Fruit fly (Drosophila melanogaster): Measurements from ENCODE around the gene Osi20.

The Osi20 gene

dm6 chr3R:6315078-6315477 lies 24.8 kb upstream of the Osi20 start:
- no peak for TF ChIP-seq CG33017 (tag; optimal IDR thresholded peaks at IDR 0.05)
- TF ChIP-seq CG11617 (GFP tag; optimal IDR thresholded peaks at IDR 0.05), result no peak
- TF ChIP-seq kay (GFP tag; ENCODE audit: borderline replicate concordance), result no peak
- no peak for TF ChIP-seq cic (GFP tag; optimal IDR thresholded peaks at IDR 0.05)
- no peak for TF ChIP-seq CG1620 (GFP tag; optimal IDR thresholded peaks at IDR 0.05)
- no peak for TF ChIP-seq bab1 (GFP tag; optimal IDR thresholded peaks at IDR 0.05)
- no peak for TF ChIP-seq CG7045 (GFP tag; optimal IDR thresholded peaks at IDR 0.05)
- TF ChIP-seq Mnt (GFP tag; optimal IDR thresholded peaks at IDR 0.05), result no peak
- TF ChIP-seq tj (GFP tag; optimal IDR thresholded peaks at IDR 0.05), result no peak
- no peak for TF ChIP-seq ovo (GFP tag; optimal IDR thresholded peaks at IDR 0.05)
- no peak for TF ChIP-seq Hr96 (GFP tag; optimal IDR thresholded peaks at IDR 0.05)
- TF ChIP-seq cnc (optimal IDR thresholded peaks at IDR 0.05), result no peak
- TF ChIP-seq Clk (GFP tag; optimal IDR thresholded peaks at IDR 0.05), result no peak
- no peak for TF ChIP-seq CG14711 (tag; optimal IDR thresholded peaks at IDR 0.05)
- TF ChIP-seq CG5204 (GFP tag; optimal IDR thresholded peaks at IDR 0.05), result no peak
- TF ChIP-seq Crg-1 (GFP tag; optimal IDR thresholded peaks at IDR 0.05), result no peak
- no peak for TF ChIP-seq toe (GFP tag; optimal IDR thresholded peaks at IDR 0.05)

dm6 chr3R:6329774-6330298 lies 10.1 kb upstream of the Osi20 start, which contains the start of gene Osi18:
TSS of gene Osi18 (plus strand) at chr3R:6330248.
- TF ChIP-seq CG7101 (tag; optimal IDR thresholded peaks at IDR 0.05), result no peak
- TF ChIP-seq Hr96 (GFP tag; optimal IDR thresholded peaks at IDR 0.05), result no peak
- no peak for TF ChIP-seq CG1620 (GFP tag; optimal IDR thresholded peaks at IDR 0.05)
- no peak for TF ChIP-seq pad (GFP tag; optimal IDR thresholded peaks at IDR 0.05)
- no peak for TF ChIP-seq Clk (GFP tag; optimal IDR thresholded peaks at IDR 0.05)
- TF ChIP-seq CG11617 (GFP tag; optimal IDR thresholded peaks at IDR 0.05), result no peak
- TF ChIP-seq Crg-1 (GFP tag; optimal IDR thresholded peaks at IDR 0.05), result no peak
- no peak for TF ChIP-seq CG12768 (GFP tag; optimal IDR thresholded peaks at IDR 0.05)
- no peak for TF ChIP-seq CG7045 (GFP tag; optimal IDR thresholded peaks at IDR 0.05)
- no peak for TF ChIP-seq Mnt (GFP tag; optimal IDR thresholded peaks at IDR 0.05)
- TF ChIP-seq CG5204 (GFP tag; optimal IDR thresholded peaks at IDR 0.05), result no peak
- TF ChIP-seq CG33017 (tag; optimal IDR thresholded peaks at IDR 0.05), result no peak
- no peak for TF ChIP-seq cic (GFP tag; optimal IDR thresholded peaks at IDR 0.05)
- no peak for TF ChIP-seq kay (GFP tag; ENCODE audit: borderline replicate concordance)
- TF ChIP-seq ovo (GFP tag; optimal IDR thresholded peaks at IDR 0.05), result no peak
- no peak for TF ChIP-seq bab1 (GFP tag; optimal IDR thresholded peaks at IDR 0.05)
- TF ChIP-seq toe (GFP tag; optimal IDR thresholded peaks at IDR 0.05), result no peak
- no peak for TF ChIP-seq cnc (optimal IDR thresholded peaks at IDR 0.05)

- no peak for TF ChIP-seq bab1 (GFP tag; optimal IDR thresholded peaks at IDR 0.05)
- no peak for TF ChIP-seq CG12768 (GFP tag; optimal IDR thresholded peaks at IDR 0.05)
- no peak for TF ChIP-seq kay (GFP tag; ENCODE audit: borderline replicate concordance)
- TF ChIP-seq CG14711 (tag; optimal IDR thresholded peaks at IDR 0.05), result no peak
- no peak for TF ChIP-seq Hr96 (GFP tag; optimal IDR thresholded peaks at IDR 0.05)
- TF ChIP-seq CG1620 (GFP tag; optimal IDR thresholded peaks at IDR 0.05), result no peak
- TF ChIP-seq Clk (GFP tag; optimal IDR thresholded peaks at IDR 0.05), result no peak
- no peak for TF ChIP-seq CG5204 (GFP tag; optimal IDR thresholded peaks at IDR 0.05)
- no peak for TF ChIP-seq Crg-1 (GFP tag; optimal IDR thresholded peaks at IDR 0.05)
- no peak for TF ChIP-seq CG7045 (GFP tag; optimal IDR thresholded peaks at IDR 0.05)
- no peak for TF ChIP-seq ovo (GFP tag; optimal IDR thresholded peaks at IDR 0.05)
- no peak for TF ChIP-seq cnc (optimal IDR thresholded peaks at IDR 0.05)
- TF ChIP-seq CG11617 (GFP tag; optimal IDR thresholded peaks at IDR 0.05), result no peak
- no peak for TF ChIP-seq toe (GFP tag; optimal IDR thresholded peaks at IDR 0.05)
- TF ChIP-seq tj (GFP tag; optimal IDR thresholded peaks at IDR 0.05), result no peak
- no peak for TF ChIP-seq CG7101 (tag; optimal IDR thresholded peaks at IDR 0.05)
- no peak for TF ChIP-seq CG33017 (tag; optimal IDR thresholded peaks at IDR 0.05)
These were observed 4.9 kb upstream of the Osi20 start, which contains the start of gene Osi19 for dm6 chr3R:6334906-6335433. TSS of gene Osi19 (plus strand) at chr3R:6335362.

DNA sequence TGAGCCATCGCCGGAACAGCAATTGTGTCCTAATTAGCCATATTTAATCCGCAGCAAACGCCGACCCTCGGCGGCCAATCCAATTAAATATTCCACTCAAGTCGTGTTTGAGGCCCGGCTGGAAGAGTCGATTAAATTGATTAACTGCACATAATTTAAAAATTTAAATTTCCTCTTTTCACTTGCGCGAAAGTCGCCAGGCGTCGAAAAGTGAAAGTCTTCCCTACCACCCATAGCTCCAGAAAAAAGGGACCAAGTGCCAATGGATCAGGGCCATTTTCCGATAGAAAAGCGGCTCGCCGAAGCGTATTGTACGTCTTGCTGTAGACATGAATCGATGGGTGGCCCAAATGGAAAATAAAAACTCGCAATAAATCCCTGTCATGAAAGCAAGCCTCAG lies 2.5 kb upstream of the Osi20 start:
- no peak for TF ChIP-seq Crg-1 (GFP tag; optimal IDR thresholded peaks at IDR 0.05)
- TF ChIP-seq cic (GFP tag; optimal IDR thresholded peaks at IDR 0.05), result no peak

DNA sequence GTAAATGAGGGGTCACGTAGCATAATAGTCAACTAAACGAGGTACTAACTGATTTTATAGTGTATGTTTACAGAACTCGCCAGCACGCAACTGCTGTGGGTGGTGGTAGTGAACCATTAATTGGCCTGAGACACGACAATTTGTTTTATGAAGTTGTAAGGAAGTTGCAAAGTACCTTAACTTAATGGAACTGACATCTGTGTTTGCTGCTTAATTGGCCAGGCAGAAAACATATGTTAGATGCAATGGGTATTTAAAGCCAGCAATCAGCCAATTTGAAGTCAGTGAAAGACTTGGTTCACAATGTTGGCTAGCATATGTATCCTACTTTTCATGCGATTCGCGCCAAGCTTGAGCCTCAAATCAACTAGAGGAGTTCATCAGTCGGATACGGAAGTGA lies 1.8 kb downstream of the Osi20 start, which contains the start of gene CG17917:
Gene CG17917 (plus strand): TSS at position 301 of the 400 bp plus-strand sequence.
- TF ChIP-seq cic (GFP tag; optimal IDR thresholded peaks at IDR 0.05) (no peak), pad (GFP tag; optimal IDR thresholded peaks at IDR 0.05) (no peak), CG14711 (tag; optimal IDR thresholded peaks at IDR 0.05) (no peak), kay (GFP tag; ENCODE audit: borderline replicate concordance) (no peak), CG7101 (tag; optimal IDR thresholded peaks at IDR 0.05) (no peak), Hr96 (GFP tag; optimal IDR thresholded peaks at IDR 0.05) (no peak), toe (GFP tag; optimal IDR thresholded peaks at IDR 0.05) (no peak), Crg-1 (GFP tag; optimal IDR thresholded peaks at IDR 0.05) (no peak), ovo (GFP tag; optimal IDR thresholded peaks at IDR 0.05) (no peak), Clk (GFP tag; optimal IDR thresholded peaks at IDR 0.05) (no peak), CG12768 (GFP tag; optimal IDR thresholded peaks at IDR 0.05) (no peak)

dm6 chr3R:6342702-6343101 lies 2.8 kb downstream of the Osi20 start, which contains the start of gene CG10298:
TSS of gene CG10298 (plus strand) at chr3R:6343002.
- TF ChIP-seq CG7045 (GFP tag; optimal IDR thresholded peaks at IDR 0.05) (no peak), bab1 (GFP tag; optimal IDR thresholded peaks at IDR 0.05) (no peak), Clk (GFP tag; optimal IDR thresholded peaks at IDR 0.05) (no peak), Mnt (GFP tag; optimal IDR thresholded peaks at IDR 0.05) (no peak), CG33017 (tag; optimal IDR thresholded peaks at IDR 0.05) (no peak), Hr96 (GFP tag; optimal IDR thresholded peaks at IDR 0.05) (no peak), cnc (optimal IDR thresholded peaks at IDR 0.05) (no peak), pad (GFP tag; optimal IDR thresholded peaks at IDR 0.05) (no peak), kay (GFP tag; ENCODE audit: borderline replicate concordance) (no peak), CG5204 (GFP tag; optimal IDR thresholded peaks at IDR 0.05) (no peak), CG1620 (GFP tag; optimal IDR thresholded peaks at IDR 0.05) (no peak), toe (GFP tag; optimal IDR thresholded peaks at IDR 0.05) (no peak), CG14711 (tag; optimal IDR thresholded peaks at IDR 0.05) (no peak)
